Fruit fly (Drosophila melanogaster) whole organism, wandering third instar larva: ENCODE results near the gene CG43083.
A peak's percentile ranks its signal among the peaks of the same experiment; 100 is the strongest.

Experiments used
- CrebA ChIP-seq: fragments of 200-800 bp; sonication (Bioruptor generic); optimal IDR thresholded peaks from 2 replicates; lab custom pipeline; 2016; ENCODE audit warnings: missing biosample characterization, mild to moderate bottlenecking, missing genetic modification characterization, borderline replicate concordance
- Dfd ChIP-seq: fragments of >200 bp; optimal IDR thresholded peaks from 2 replicates; lab custom pipeline; 2017; ENCODE audit warnings: missing biosample characterization, missing genetic modification characterization
- Dif ChIP-seq: fragments of 200-275, 200-300 bp; sonication (Bioruptor generic); optimal IDR thresholded peaks from 2 replicates; lab custom pipeline; 2018; ENCODE audit warnings: missing biosample characterization, missing genetic modification characterization; ENCODE audit not compliant: partially characterized antibody
- N ChIP-seq: fragments of >200 bp; optimal IDR thresholded peaks from 2 replicates; lab custom pipeline; 2018; ENCODE audit warnings: missing biosample characterization, missing external identifiers, missing genetic modification characterization
- Vsx2 ChIP-seq: fragments of 200-300, 225-300 bp; sonication (Bioruptor generic); optimal IDR thresholded peaks from 2 replicates; lab custom pipeline; 2018; ENCODE audit warnings: missing biosample characterization, missing genetic modification characterization; ENCODE audit not compliant: partially characterized antibody
- h ChIP-seq: fragments of 200-800 bp; sonication (Bioruptor generic); optimal IDR thresholded peaks from 3 replicates; lab custom pipeline; 2016; ENCODE audit warnings: missing biosample characterization, mild to moderate bottlenecking, missing genetic modification characterization
- pan ChIP-seq: fragments of >200 bp; optimal IDR thresholded peaks from 2 replicates; lab custom pipeline; 2017
- sv ChIP-seq: fragments of 200-800 bp; sonication (Bioruptor generic); optimal IDR thresholded peaks from 3 replicates; lab custom pipeline; 2016; ENCODE audit warnings: missing biosample characterization, missing genetic modification characterization
- usp ChIP-seq: fragments of >200 bp; optimal IDR thresholded peaks from 2 replicates; lab custom pipeline; 2017; ENCODE audit warnings: missing biosample characterization, missing genetic modification characterization

DNA sequence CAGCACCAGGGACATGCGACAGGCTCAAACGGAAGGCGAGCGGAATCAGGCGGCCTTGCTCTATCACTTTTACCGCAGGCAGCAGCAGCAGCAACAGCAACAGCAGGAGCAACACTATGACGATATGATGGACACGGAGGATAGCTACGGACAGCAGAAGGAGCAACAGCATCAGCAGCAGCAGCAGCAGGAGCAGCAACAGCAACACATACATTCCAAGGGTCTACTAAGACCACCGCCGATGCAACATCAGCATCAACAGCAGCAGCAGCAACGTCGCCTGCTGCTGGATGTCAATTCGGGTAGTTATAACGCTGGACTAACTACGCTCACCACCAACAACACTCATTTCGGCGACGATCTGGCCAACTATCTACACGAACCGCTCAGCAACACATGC is 43.4 kb upstream of the CG43083 start:
- TF ChIP-seq h (GFP tag; lab: Kevin White, UChicago) (no peak), CrebA (GFP tag; lab: Kevin White, UChicago) (no peak), sv (GFP tag; lab: Kevin White, UChicago) (no peak), Dif (GFP tag; lab: Kevin White, UChicago) (no peak), pan (lab: Kevin White, UChicago) (no peak), Vsx2 (GFP tag; lab: Kevin White, UChicago) (no peak), usp (GFP tag; lab: Kevin White, UChicago) (no peak), Dfd (GFP tag; lab: Kevin White, UChicago) (peak; percentile 94), N (GFP tag; lab: Kevin White, UChicago) (no peak)
